Worm (Caenorhabditis elegans): ENCODE results near the gene unc-36.

ce11 chrIII:8249381-8249780, 48.4 kb upstream of the unc-36 start, which contains the start of the genes C02F5.10 and C02F5.2:
- TF ChIP-seq cog-1 (tag; optimal IDR thresholded peaks at IDR 0.05): no peak
- no peak for TF ChIP-seq med-1 (GFP tag; optimal IDR thresholded peaks at IDR 0.05; ENCODE audit: insufficient read depth)
- TF ChIP-seq ztf-23 (GFP tag; IDR thresholded peaks at IDR 0.05): no peak
- TF ChIP-seq T22C8.4 (GFP tag; IDR thresholded peaks at IDR 0.05): no peak
- no peak for TF ChIP-seq flt-1 (GFP tag; IDR thresholded peaks at IDR 0.05)
- no peak for TF ChIP-seq ref-1 (GFP tag; conservative IDR thresholded peaks at IDR 0.05)
- no peak for TF ChIP-seq ztf-29 (GFP tag; IDR thresholded peaks at IDR 0.05)

Measured in whole organism, midembryonic.